Worm (Caenorhabditis elegans): Measurements from ENCODE around the gene isy-1.

isy-1 gene

ce11 chrV:11034748-11035147, 34.2 kb upstream of the isy-1 start, which contains the start of gene pptr-2:
Gene pptr-2 (minus strand): TSS chrV:11034931.
- TF ChIP-seq med-1 (GFP tag; optimal IDR thresholded peaks at IDR 0.05; ENCODE audit: insufficient read depth) (no peak), tab-1 (GFP tag; IDR thresholded peaks at IDR 0.05) (no peak), cog-1 (tag; optimal IDR thresholded peaks at IDR 0.05) (no peak), ref-1 (GFP tag; conservative IDR thresholded peaks at IDR 0.05) (no peak), ztf-23 (GFP tag; IDR thresholded peaks at IDR 0.05) (no peak), flt-1 (GFP tag; IDR thresholded peaks at IDR 0.05) (no peak)

ce11 chrV:11033241-11033640, 32.7 kb upstream of the isy-1 start:
- TF ChIP-seq ztf-23 (GFP tag; IDR thresholded peaks at IDR 0.05) (no peak), cog-1 (tag; optimal IDR thresholded peaks at IDR 0.05) (no peak), flt-1 (GFP tag; IDR thresholded peaks at IDR 0.05) (no peak), klf-2 (GFP tag; conservative IDR thresholded peaks at IDR 0.05) (no peak), ref-1 (GFP tag; conservative IDR thresholded peaks at IDR 0.05) (no peak), ztf-29 (GFP tag; IDR thresholded peaks at IDR 0.05) (no peak), tab-1 (GFP tag; IDR thresholded peaks at IDR 0.05) (no peak), T22C8.4 (GFP tag; IDR thresholded peaks at IDR 0.05) (no peak)

ce11 chrV:11030675-11031074, 30.2 kb upstream of the isy-1 start:
- no peak for TF ChIP-seq tab-1 (GFP tag; IDR thresholded peaks at IDR 0.05)
- TF ChIP-seq med-1 (GFP tag; optimal IDR thresholded peaks at IDR 0.05; ENCODE audit: insufficient read depth), result no peak
- no peak for TF ChIP-seq ztf-29 (GFP tag; IDR thresholded peaks at IDR 0.05)
- no peak for TF ChIP-seq T22C8.4 (GFP tag; IDR thresholded peaks at IDR 0.05)
- TF ChIP-seq ztf-23 (GFP tag; IDR thresholded peaks at IDR 0.05), result no peak
- TF ChIP-seq cog-1 (tag; optimal IDR thresholded peaks at IDR 0.05), result no peak
- no peak for TF ChIP-seq klf-2 (GFP tag; conservative IDR thresholded peaks at IDR 0.05)
- no peak for TF ChIP-seq flt-1 (GFP tag; IDR thresholded peaks at IDR 0.05)
- no peak for TF ChIP-seq ref-1 (GFP tag; conservative IDR thresholded peaks at IDR 0.05)

ce11 chrV:11029309-11029708, 28.8 kb upstream of the isy-1 start:
- TF ChIP-seq tab-1 (GFP tag; IDR thresholded peaks at IDR 0.05) (no peak), cog-1 (tag; optimal IDR thresholded peaks at IDR 0.05) (peak; percentile 39), ztf-29 (GFP tag; IDR thresholded peaks at IDR 0.05) (no peak), med-1 (GFP tag; optimal IDR thresholded peaks at IDR 0.05; ENCODE audit: insufficient read depth) (no peak), ztf-23 (GFP tag; IDR thresholded peaks at IDR 0.05) (peak; percentile 71), flt-1 (GFP tag; IDR thresholded peaks at IDR 0.05) (peak; percentile 47; the same call in 1 of the 2 replicates), T22C8.4 (GFP tag; IDR thresholded peaks at IDR 0.05) (peak; percentile 38; the same call in 1 of the 2 replicates), klf-2 (GFP tag; conservative IDR thresholded peaks at IDR 0.05) (no peak)

ce11 chrV:11027740-11028139, 27.2 kb upstream of the isy-1 start:
- TF ChIP-seq flt-1 (GFP tag; IDR thresholded peaks at IDR 0.05) (no peak), T22C8.4 (GFP tag; IDR thresholded peaks at IDR 0.05) (no peak), ztf-23 (GFP tag; IDR thresholded peaks at IDR 0.05) (no peak), klf-2 (GFP tag; conservative IDR thresholded peaks at IDR 0.05) (no peak), cog-1 (tag; optimal IDR thresholded peaks at IDR 0.05) (no peak), med-1 (GFP tag; optimal IDR thresholded peaks at IDR 0.05; ENCODE audit: insufficient read depth) (no peak), tab-1 (GFP tag; IDR thresholded peaks at IDR 0.05) (no peak), ref-1 (GFP tag; conservative IDR thresholded peaks at IDR 0.05) (no peak), ztf-29 (GFP tag; IDR thresholded peaks at IDR 0.05) (no peak)

ce11 chrV:11022817-11023216, 22.3 kb upstream of the isy-1 start, which contains the start of the genes C13G3.12 and hot-6:
Gene C13G3.12 (minus strand): TSS chrV:11022917.
Gene hot-6 (minus strand): TSS chrV:11022937.
- TF ChIP-seq klf-2 (GFP tag; conservative IDR thresholded peaks at IDR 0.05) (no peak), ztf-23 (GFP tag; IDR thresholded peaks at IDR 0.05) (no peak), tab-1 (GFP tag; IDR thresholded peaks at IDR 0.05) (no peak)

ce11 chrV:11016846-11017553, 16.5 kb upstream of the isy-1 start:
- TF ChIP-seq tab-1 (GFP tag; IDR thresholded peaks at IDR 0.05) (no peak), T22C8.4 (GFP tag; IDR thresholded peaks at IDR 0.05) (no peak), ref-1 (GFP tag; conservative IDR thresholded peaks at IDR 0.05) (no peak), cog-1 (tag; optimal IDR thresholded peaks at IDR 0.05) (no peak)

- no peak for TF ChIP-seq T22C8.4 (GFP tag; IDR thresholded peaks at IDR 0.05)
These were observed 14.3 kb upstream of the isy-1 start for ce11 chrV:11014758-11015157.

- TF ChIP-seq ztf-23 (GFP tag; IDR thresholded peaks at IDR 0.05) (no peak), T22C8.4 (GFP tag; IDR thresholded peaks at IDR 0.05) (no peak), ztf-29 (GFP tag; IDR thresholded peaks at IDR 0.05) (no peak)
These were observed 12.7 kb upstream of the isy-1 start for ce11 chrV:11013179-11013578.

ce11 chrV:11012419-11012818, 11.9 kb upstream of the isy-1 start, which contains the start of gene C13G3.1:
Gene C13G3.1 (minus strand): TSS chrV:11012465.
- no peak for TF ChIP-seq tab-1 (GFP tag; IDR thresholded peaks at IDR 0.05)
- TF ChIP-seq flt-1 (GFP tag; IDR thresholded peaks at IDR 0.05), result no peak
- no peak for TF ChIP-seq ztf-29 (GFP tag; IDR thresholded peaks at IDR 0.05)
- TF ChIP-seq cog-1 (tag; optimal IDR thresholded peaks at IDR 0.05), result no peak
- no peak for TF ChIP-seq ref-1 (GFP tag; conservative IDR thresholded peaks at IDR 0.05)
- TF ChIP-seq T22C8.4 (GFP tag; IDR thresholded peaks at IDR 0.05), result no peak
- no peak for TF ChIP-seq med-1 (GFP tag; optimal IDR thresholded peaks at IDR 0.05; ENCODE audit: insufficient read depth)
- no peak for TF ChIP-seq ztf-23 (GFP tag; IDR thresholded peaks at IDR 0.05)
- TF ChIP-seq klf-2 (GFP tag; conservative IDR thresholded peaks at IDR 0.05), result no peak

ce11 chrV:11011807-11012206, 11.3 kb upstream of the isy-1 start:
- TF ChIP-seq ztf-23 (GFP tag; IDR thresholded peaks at IDR 0.05) (no peak), ref-1 (GFP tag; conservative IDR thresholded peaks at IDR 0.05) (no peak), flt-1 (GFP tag; IDR thresholded peaks at IDR 0.05) (no peak), T22C8.4 (GFP tag; IDR thresholded peaks at IDR 0.05) (no peak), cog-1 (tag; optimal IDR thresholded peaks at IDR 0.05) (no peak), tab-1 (GFP tag; IDR thresholded peaks at IDR 0.05) (no peak), ztf-29 (GFP tag; IDR thresholded peaks at IDR 0.05) (no peak)
